Worm (Caenorhabditis elegans): ENCODE data around the gene decr-1.2.

The decr-1.2 gene

DNA sequence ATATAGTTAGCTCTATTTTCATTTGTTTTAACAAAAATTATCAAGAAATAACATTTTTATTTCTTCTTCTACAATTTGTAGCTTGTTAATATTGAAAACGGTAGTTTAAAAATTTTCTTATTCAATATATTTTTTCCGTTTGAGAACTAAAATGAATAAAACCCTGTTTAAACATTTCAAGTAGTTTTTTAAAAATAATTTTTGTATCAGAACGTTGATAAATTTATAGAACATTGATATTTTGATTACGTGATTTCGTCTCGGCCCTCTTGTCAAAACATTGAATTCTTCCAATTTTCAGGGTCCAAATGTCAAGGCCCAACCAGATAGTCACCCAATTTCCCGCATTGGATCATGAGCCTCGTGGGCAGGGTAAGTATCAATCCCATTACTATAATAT is 5.0 kb upstream of the decr-1.2 start, which contains the start of gene pqn-73:
TSS of gene pqn-73 (plus strand) at position 301 of the 400 bp plus-strand sequence.
- TF ChIP-seq F10B5.3 (tag; optimal IDR thresholded peaks at IDR 0.05) (no peak), ZK546.5 (tag; optimal IDR thresholded peaks at IDR 0.05) (no peak), pha-4 (GFP tag; IDR thresholded peaks at IDR 0.05) (no peak), pha-4 (tag; optimal IDR thresholded peaks at IDR 0.05) (no peak), mxl-3 (GFP tag; optimal IDR thresholded peaks at IDR 0.05) (no peak), nhr-11 (tag; optimal IDR thresholded peaks at IDR 0.05) (no peak), ceh-82 (tag; optimal IDR thresholded peaks at IDR 0.05) (no peak), duxl-1 (tag; optimal IDR thresholded peaks at IDR 0.05; ENCODE audit: poor library complexity) (no peak), nhr-102 (tag; optimal IDR thresholded peaks at IDR 0.05) (no peak)

DNA sequence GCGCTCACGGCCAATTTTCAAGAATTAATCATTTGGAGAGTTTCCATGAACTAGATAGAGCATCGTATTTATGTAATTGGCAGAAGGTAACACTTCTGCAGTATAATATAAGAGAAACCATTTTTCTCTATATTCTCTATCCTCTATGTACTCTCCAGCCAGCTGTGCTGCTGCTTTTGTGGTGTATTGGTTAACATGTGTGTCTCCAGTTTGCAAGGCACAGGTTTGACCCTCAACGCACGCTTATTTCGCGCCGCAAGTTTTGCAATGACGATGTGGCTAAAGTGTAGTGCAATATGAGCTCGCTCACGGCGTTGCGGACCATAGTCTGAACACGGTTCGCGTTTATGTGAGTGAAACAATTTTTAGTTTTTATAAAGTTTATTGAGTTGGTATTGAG is 1.6 kb downstream of the decr-1.2 start:
- TF ChIP-seq jun-1 (tag; optimal IDR thresholded peaks at IDR 0.05) (no peak), nhr-6 (tag; optimal IDR thresholded peaks at IDR 0.05) (peak; percentile 84), F49E8.2 (tag; optimal IDR thresholded peaks at IDR 0.05; ENCODE audit: borderline replicate concordance) (peak; percentile 55), hlh-30 (tag; optimal IDR thresholded peaks at IDR 0.05; ENCODE audit: insufficient read depth) (peak; percentile 74), ceh-82 (tag; optimal IDR thresholded peaks at IDR 0.05) (no peak), zfp-3 (GFP tag; conservative IDR thresholded peaks at IDR 0.05) (peak; percentile 72), zip-11 (GFP tag; IDR thresholded peaks at IDR 0.05) (peak; percentile 83), hmg-1.1 (GFP tag; IDR thresholded peaks at IDR 0.05) (no peak; the same call in none of the 2 replicates), gei-8 (GFP tag; optimal IDR thresholded peaks at IDR 0.05) (peak; percentile 84), Y75B8A.6 (GFP tag; IDR thresholded peaks at IDR 0.05) (peak; percentile 61; the same call in 1 of the 2 replicates), Y48G9A.11 (GFP tag; IDR thresholded peaks at IDR 0.05) (no peak), lin-29 (GFP tag; IDR thresholded peaks at IDR 0.05) (0 out of 2 replicates have a peak, but pooled peaks have one; percentile 29), D1046.2 (GFP tag; IDR thresholded peaks at IDR 0.05) (no peak), ZK546.5 (tag; optimal IDR thresholded peaks at IDR 0.05) (no peak), dpl-1 (GFP tag; optimal IDR thresholded peaks at IDR 0.05) (peak; percentile 41), F26F4.8 (GFP tag; conservative IDR thresholded peaks at IDR 0.05) (peak; percentile 91), nhr-48 (tag; optimal IDR thresholded peaks at IDR 0.05) (peak; percentile 54), ctbp-1 (GFP tag; IDR thresholded peaks at IDR 0.05) (peak; percentile 87), nhr-76 (tag; optimal IDR thresholded peaks at IDR 0.05) (no peak), R02D3.7 (tag; optimal IDR thresholded peaks at IDR 0.05) (peak; percentile 7), Y5F2A.4 (GFP tag; optimal IDR thresholded peaks at IDR 0.05) (peak; percentile 80), daf-8 (GFP tag; IDR thresholded peaks at IDR 0.05) (no peak), F44E2.7 (GFP tag; IDR thresholded peaks at IDR 0.05) (no peak; the same call in 1 of the 2 replicates), T26A8.4 (GFP tag; IDR thresholded peaks at IDR 0.05) (no peak; the same call in 1 of the 2 replicates), nhr-11 (tag; optimal IDR thresholded peaks at IDR 0.05) (peak; percentile 32), tra-1 (GFP tag; IDR thresholded peaks at IDR 0.05) (peak; percentile 92), nhr-41 (GFP tag; IDR thresholded peaks at IDR 0.05) (peak; percentile 53; the same call in 1 of the 2 replicates), mdl-1 (tag; optimal IDR thresholded peaks at IDR 0.05) (peak in 1 of 2 experiments; percentile 52), spr-3 (GFP tag; optimal IDR thresholded peaks at IDR 0.05) (peak; percentile 79), arid-1 (GFP tag; conservative IDR thresholded peaks at IDR 0.05) (peak; percentile 91), nhr-10 (tag; optimal IDR thresholded peaks at IDR 0.05) (no peak), lsy-2 (tag; optimal IDR thresholded peaks at IDR 0.05) (no peak), ceh-28 (tag; optimal IDR thresholded peaks at IDR 0.05) (no peak), T20F7.1 (GFP tag; optimal IDR thresholded peaks at IDR 0.05) (peak; percentile 69), mep-1 (tag; optimal IDR thresholded peaks at IDR 0.05) (no peak), nhr-111 (GFP tag; optimal IDR thresholded peaks at IDR 0.05) (peak; percentile 89), ceh-62 (tag; optimal IDR thresholded peaks at IDR 0.05) (no peak), snpc-1.2 (GFP tag; IDR thresholded peaks at IDR 0.05) (no peak; the same call in 1 of the 2 replicates), mdt-29 (GFP tag; IDR thresholded peaks at IDR 0.05) (no peak; the same call in 1 of the 2 replicates), lir-3 (tag; optimal IDR thresholded peaks at IDR 0.05) (peak; percentile 53), ces-1 (GFP tag; optimal IDR thresholded peaks at IDR 0.05) (no peak), ceh-20 (GFP tag; IDR thresholded peaks at IDR 0.05) (no peak), unc-130 (GFP tag; optimal IDR thresholded peaks at IDR 0.05) (peak; percentile 47)
